Fruit fly (Drosophila melanogaster) whole organism, prepupa: ENCODE measurements around the gene CG46059.

Source experiments
- CG10631 ChIP-seq: fragments of 200-800 bp; sonication (Bioruptor generic); optimal IDR thresholded peaks from 2 replicates; lab custom pipeline; 2016; ENCODE audit warnings: missing biosample characterization, missing genetic modification characterization
- CG10669 ChIP-seq: fragments of 200-800 bp; sonication (Bioruptor generic); optimal IDR thresholded peaks from 3 replicates; lab custom pipeline; 2018; ENCODE audit warnings: missing biosample characterization, mild to moderate bottlenecking, missing genetic modification characterization, moderate library complexity
- CG11294 ChIP-seq: fragments of 200-800 bp; sonication (Bioruptor generic); IDR thresholded peaks from 2 replicates; pipeline ENCODE4 v1.3.6; 2022; ENCODE audit warnings: missing biosample characterization, missing genetic modification characterization
- CG11762 ChIP-seq: fragments of 200-800 bp; sonication (Bioruptor generic); optimal IDR thresholded peaks from 3 replicates; lab custom pipeline; 2016; ENCODE audit warnings: missing biosample characterization, missing genetic modification characterization; ENCODE audit not compliant: insufficient read depth
- CG11902 ChIP-seq: fragments of 200-800 bp; sonication (Bioruptor generic); optimal IDR thresholded peaks from 3 replicates; lab custom pipeline; 2016; ENCODE audit warnings: missing biosample characterization, missing genetic modification characterization
- CG15336 ChIP-seq: fragments of 200-800 bp; sonication (Bioruptor generic); IDR thresholded peaks from 2 replicates; pipeline ENCODE4 v1.3.6; 2022; ENCODE audit warnings: missing biosample characterization, missing genetic modification characterization
- CG1621 ChIP-seq: fragments of 200-800 bp; sonication (Bioruptor generic); optimal IDR thresholded peaks from 3 replicates; lab custom pipeline; 2018; ENCODE audit warnings: missing biosample characterization, mild to moderate bottlenecking, missing genetic modification characterization
- CG16779 ChIP-seq: fragments of 200-800 bp; sonication (Bioruptor generic); optimal IDR thresholded peaks from 3 replicates; lab custom pipeline; 2017; ENCODE audit warnings: missing biosample characterization, mild to moderate bottlenecking, missing genetic modification characterization
- CG3032 ChIP-seq: fragments of 200-800 bp; optimal IDR thresholded peaks from 2 replicates; lab custom pipeline; 2019; ENCODE audit warnings: missing biosample characterization, mild to moderate bottlenecking, missing genetic modification characterization, moderate library complexity
- CG31627 ChIP-seq: fragments of 200-800 bp; sonication (Bioruptor generic); optimal IDR thresholded peaks from 3 replicates; lab custom pipeline; 2016; ENCODE audit warnings: missing biosample characterization, missing genetic modification characterization
- CG32006 ChIP-seq: fragments of 200-800 bp; sonication (Bioruptor generic); optimal IDR thresholded peaks from 3 replicates; lab custom pipeline; 2017; ENCODE audit warnings: missing biosample characterization, mild to moderate bottlenecking, missing genetic modification characterization
- CG34406 ChIP-seq: fragments of 200-800 bp; sonication (Bioruptor generic); optimal IDR thresholded peaks from 3 replicates; lab custom pipeline; 2016; ENCODE audit warnings: missing biosample characterization, missing genetic modification characterization
- CG3919 ChIP-seq: fragments of 200-800 bp; sonication (Bioruptor generic); optimal IDR thresholded peaks from 3 replicates; lab custom pipeline; 2016; ENCODE audit warnings: missing biosample characterization, missing genetic modification characterization
- CG4318 ChIP-seq: fragments of 200-800 bp; sonication (Bioruptor generic); optimal IDR thresholded peaks from 3 replicates; lab custom pipeline; 2017; ENCODE audit warnings: missing biosample characterization, mild to moderate bottlenecking, missing genetic modification characterization
- CG6163 ChIP-seq: fragments of 200-800 bp; sonication (Bioruptor generic); IDR thresholded peaks from 3 replicates; pipeline ENCODE4 v1.3.6; 2022; ENCODE audit warnings: missing biosample characterization, missing genetic modification characterization
- CG6276 ChIP-seq: fragments of 200-800 bp; sonication (Bioruptor generic); optimal IDR thresholded peaks from 2 replicates; lab custom pipeline; 2017; ENCODE audit warnings: missing biosample characterization, mild to moderate bottlenecking, missing genetic modification characterization
- CG6808 ChIP-seq: fragments of 200-800 bp; sonication (Bioruptor generic); optimal IDR thresholded peaks from 3 replicates; lab custom pipeline; 2017; ENCODE audit warnings: missing biosample characterization, missing genetic modification characterization, mild to moderate bottlenecking, moderate library complexity, missing genetic modification reagents
- CG6854 ChIP-seq: fragments of 200-800 bp; sonication (Bioruptor generic); optimal IDR thresholded peaks from 2 replicates; lab custom pipeline; 2017; ENCODE audit warnings: missing biosample characterization, mild to moderate bottlenecking, missing genetic modification characterization
- CG7368 ChIP-seq: fragments of 200-800 bp; sonication (Bioruptor generic); optimal IDR thresholded peaks from 3 replicates; lab custom pipeline; 2016; ENCODE audit warnings: missing biosample characterization, missing genetic modification characterization
- CG8119 ChIP-seq: fragments of 200-800 bp; sonication (Bioruptor generic); IDR thresholded peaks from 3 replicates; pipeline ENCODE4 v1.3.6; 2022; ENCODE audit warnings: missing biosample characterization, missing genetic modification characterization
- CG8319 ChIP-seq: fragments of 200-800 bp; sonication (Bioruptor generic); optimal IDR thresholded peaks from 3 replicates; lab custom pipeline; 2016; ENCODE audit warnings: missing biosample characterization, missing genetic modification characterization
- CG8632 ChIP-seq: fragments of 200-800 bp; sonication (Bioruptor generic); optimal IDR thresholded peaks from 3 replicates; lab custom pipeline; 2016; ENCODE audit warnings: missing biosample characterization, missing genetic modification characterization
- CG9139 ChIP-seq: fragments of 200-800 bp; sonication (Bioruptor generic); optimal IDR thresholded peaks from 3 replicates; lab custom pipeline; 2017; ENCODE audit warnings: missing biosample characterization, mild to moderate bottlenecking, missing genetic modification characterization
- Eip75B ChIP-seq: fragments of 200-800 bp; sonication (Bioruptor generic); optimal IDR thresholded peaks from 3 replicates; lab custom pipeline; 2016; ENCODE audit warnings: missing biosample characterization, missing genetic modification characterization
- Eip78C ChIP-seq: fragments of 200-800 bp; sonication (Bioruptor generic); peaks from one replicate; lab custom pipeline; 2016; ENCODE audit warnings: missing biosample characterization, missing genetic modification characterization
- Eip93F ChIP-seq: fragments of 200-800 bp; sonication (Bioruptor generic); optimal IDR thresholded peaks from 2 replicates; lab custom pipeline; 2016; ENCODE audit warnings: missing biosample characterization, mild to moderate bottlenecking, missing genetic modification characterization
- Gug ChIP-seq: fragments of 200-800 bp; sonication (Bioruptor generic); IDR thresholded peaks from 2 replicates; pipeline ENCODE4 v1.3.6; 2022; ENCODE audit warnings: missing biosample characterization, missing genetic modification characterization
- Hr38 ChIP-seq: sonication (Bioruptor generic); optimal IDR thresholded peaks from 2 replicates; lab custom pipeline; 2016; ENCODE audit warnings: missing biosample characterization, missing genetic modification characterization
- Hr4 ChIP-seq: fragments of 200-800 bp; sonication (Bioruptor generic); optimal IDR thresholded peaks from 3 replicates; lab custom pipeline; 2016; ENCODE audit warnings: missing biosample characterization, missing genetic modification characterization
- Lpt ChIP-seq: fragments of 200-800 bp; sonication (Bioruptor generic); optimal IDR thresholded peaks from 3 replicates; lab custom pipeline; 2016; ENCODE audit warnings: missing biosample characterization, missing genetic modification characterization
- Met ChIP-seq: fragments of 200-800 bp; sonication (Bioruptor generic); optimal IDR thresholded peaks from 3 replicates; lab custom pipeline; 2016; ENCODE audit warnings: missing biosample characterization, missing genetic modification characterization
- OdsH ChIP-seq: fragments of 200-800 bp; sonication (Bioruptor generic); optimal IDR thresholded peaks from 3 replicates; lab custom pipeline; 2016; ENCODE audit warnings: missing biosample characterization, missing genetic modification characterization
- Smox ChIP-seq: fragments of 200-800 bp; sonication (Bioruptor generic); optimal IDR thresholded peaks from 3 replicates; lab custom pipeline; 2016; ENCODE audit warnings: missing biosample characterization, missing genetic modification characterization
- Sox102F ChIP-seq: fragments of 200-800 bp; sonication (Bioruptor generic); optimal IDR thresholded peaks from 2 replicates; lab custom pipeline; 2016; ENCODE audit warnings: missing biosample characterization, mild to moderate bottlenecking, missing genetic modification characterization
- Sox14 ChIP-seq: fragments of 200-800 bp; sonication (Bioruptor generic); optimal IDR thresholded peaks from 3 replicates; lab custom pipeline; 2016; ENCODE audit warnings: missing biosample characterization, missing genetic modification characterization
- Sox15 ChIP-seq: fragments of 200-800 bp; sonication (Bioruptor generic); optimal IDR thresholded peaks from 3 replicates; lab custom pipeline; 2016; ENCODE audit warnings: missing biosample characterization, missing genetic modification characterization
- achi ChIP-seq: fragments of 200-800 bp; sonication (Bioruptor generic); optimal IDR thresholded peaks from 3 replicates; lab custom pipeline; 2016; ENCODE audit warnings: missing biosample characterization, missing genetic modification characterization
- acj6 ChIP-seq: fragments of 200-800 bp; sonication (Bioruptor generic); optimal IDR thresholded peaks from 3 replicates; lab custom pipeline; 2016; ENCODE audit warnings: missing biosample characterization, missing genetic modification characterization
- cyc ChIP-seq: fragments of 200-800 bp; sonication (Bioruptor generic); optimal IDR thresholded peaks from 3 replicates; lab custom pipeline; 2016; ENCODE audit warnings: missing biosample characterization, missing genetic modification characterization
- dsx ChIP-seq: fragments of 200-800 bp; optimal IDR thresholded peaks from 3 replicates; lab custom pipeline; 2019; ENCODE audit warnings: missing biosample characterization, mild to moderate bottlenecking, missing genetic modification characterization, moderate library complexity; ENCODE audit not compliant: poor library complexity, severe bottlenecking
- esn ChIP-seq: fragments of 200-800 bp; sonication (Bioruptor generic); optimal IDR thresholded peaks from 2 replicates; lab custom pipeline; 2016; ENCODE audit warnings: missing biosample characterization, mild to moderate bottlenecking, missing genetic modification characterization, moderate library complexity
- fd59A ChIP-seq: fragments of 200-800 bp; sonication (Bioruptor generic); optimal IDR thresholded peaks from 2 replicates; lab custom pipeline; 2017; ENCODE audit warnings: missing biosample characterization, mild to moderate bottlenecking, missing genetic modification characterization, missing genetic modification reagents
- fd85E ChIP-seq: fragments of 200-800 bp; sonication (Bioruptor generic); optimal IDR thresholded peaks from 3 replicates; lab custom pipeline; 2016; ENCODE audit warnings: missing biosample characterization, missing genetic modification characterization
- fkh ChIP-seq: fragments of 200-800 bp; sonication (Bioruptor generic); optimal IDR thresholded peaks from 3 replicates; lab custom pipeline; 2017; ENCODE audit warnings: missing biosample characterization, mild to moderate bottlenecking, missing genetic modification characterization, moderate library complexity
- lz ChIP-seq: fragments of 200-800 bp; sonication (Bioruptor generic); optimal IDR thresholded peaks from 3 replicates; lab custom pipeline; 2016; ENCODE audit warnings: missing biosample characterization, missing genetic modification characterization
- net ChIP-seq: fragments of 200-800 bp; sonication (Bioruptor generic); optimal IDR thresholded peaks from 3 replicates; lab custom pipeline; 2016; ENCODE audit warnings: missing biosample characterization, missing genetic modification characterization
- pdm3 ChIP-seq: fragments of 200-800 bp; sonication (Bioruptor generic); optimal IDR thresholded peaks from 3 replicates; lab custom pipeline; 2016; ENCODE audit warnings: missing biosample characterization, missing genetic modification characterization
- salr ChIP-seq, 2 experiments: fragments of 200-800 bp; sonication (Bioruptor generic); optimal IDR thresholded peaks; 3 replicates each; lab custom pipeline; 2016 to 2018; ENCODE audit warnings: missing biosample characterization in 2 of 2, missing genetic modification characterization in 2 of 2, mild to moderate bottlenecking in 1 of 2
- spab ChIP-seq: fragments of 200-800 bp; sonication (Bioruptor generic); optimal IDR thresholded peaks from 2 replicates; lab custom pipeline; 2017; ENCODE audit warnings: missing biosample characterization, mild to moderate bottlenecking, missing genetic modification characterization, missing genetic modification reagents
- ss ChIP-seq, 2 experiments: fragments of 200-800 bp; sonication (Bioruptor generic); optimal IDR thresholded peaks; 2 replicates in 1 of 2; 3 replicates in 1 of 2; lab custom pipeline; 2017 to 2018; ENCODE audit warnings: mild to moderate bottlenecking in 2 of 2, missing biosample characterization in 2 of 2, missing genetic modification characterization in 2 of 2, moderate library complexity in 1 of 2
- topi ChIP-seq: fragments of 200-800 bp; sonication (Bioruptor generic); optimal IDR thresholded peaks from 3 replicates; lab custom pipeline; 2016; ENCODE audit warnings: missing biosample characterization, missing genetic modification characterization
- vri ChIP-seq: fragments of 200-800 bp; sonication (Bioruptor generic); optimal IDR thresholded peaks from 3 replicates; lab custom pipeline; 2016; ENCODE audit warnings: missing biosample characterization, mild to moderate bottlenecking, missing genetic modification characterization

CG46059 gene

DNA sequence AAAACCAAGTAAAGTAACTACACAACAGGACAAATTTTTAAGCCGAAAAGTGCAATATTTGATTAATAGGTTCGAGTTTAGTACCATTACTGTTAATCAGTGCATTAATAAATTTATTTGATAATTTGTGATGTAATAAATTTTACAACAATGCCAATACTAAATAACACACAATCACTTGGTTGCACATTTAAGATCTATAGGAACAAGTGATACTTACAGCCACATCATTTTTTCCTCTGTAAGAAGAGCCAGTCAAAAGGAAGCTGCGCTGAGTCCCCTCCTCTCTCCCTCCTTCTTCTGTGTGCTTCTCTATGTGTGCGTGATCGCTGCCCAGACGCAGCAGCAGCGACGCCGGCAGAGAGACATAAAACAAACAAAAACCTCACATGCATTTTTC lies 46.9 kb downstream of the CG46059 start:
- TF ChIP-seq CG1621 (tag; lab: Kevin White, UChicago), result peak; percentile 91
- peak; percentile 95 for TF ChIP-seq esn (GFP tag; lab: Kevin White, UChicago)
- peak; percentile 93 for TF ChIP-seq CG31627 (GFP tag; lab: Kevin White, UChicago)
- peak; percentile 91 for TF ChIP-seq CG8319 (GFP tag; lab: Kevin White, UChicago)
- peak; percentile 56 for TF ChIP-seq fd85E (GFP tag; lab: Kevin White, UChicago)
- peak; percentile 94 for TF ChIP-seq Met (GFP tag; lab: Kevin White, UChicago)
- TF ChIP-seq CG32006, result peak; percentile 80
- peak; percentile 93 for TF ChIP-seq Smox (GFP tag; lab: Kevin White, UChicago)
- peak; percentile 87 for TF ChIP-seq CG6163 (GFP tag; lab: Robert Waterston, UW)
- peak; percentile 65 for TF ChIP-seq Gug
- peak; percentile 84 for TF ChIP-seq CG8119
- TF ChIP-seq Eip78C (GFP tag; lab: Kevin White, UChicago), result peak; percentile 99
- no peak for TF ChIP-seq Hr38
- TF ChIP-seq net (GFP tag; lab: Kevin White, UChicago), result peak; percentile 87
- TF ChIP-seq CG8632 (GFP tag; lab: Kevin White, UChicago), result peak; percentile 90
- peak; percentile 92 for TF ChIP-seq dsx (GFP tag; lab: Kevin White, UChicago)
- peak; percentile 95 for TF ChIP-seq OdsH (GFP tag; lab: Kevin White, UChicago)
- peak; percentile 81 for TF ChIP-seq Lpt
- TF ChIP-seq achi, result peak; percentile 92
- peak; percentile 89 for TF ChIP-seq CG9139 (GFP tag; lab: Kevin White, UChicago)
- peak; percentile 88 to 90 for TF ChIP-seq salr (GFP tag; optimal IDR thresholded peaks at IDR 0.05; lab: Kevin White, UChicago)
- TF ChIP-seq CG3032 (tag; lab: Kevin White, UChicago), result peak; percentile 96
- peak; percentile 94 for TF ChIP-seq topi (GFP tag; lab: Kevin White, UChicago)
- peak; percentile 96 for TF ChIP-seq fd59A (GFP tag; lab: Kevin White, UChicago)
- TF ChIP-seq ss (GFP tag; optimal IDR thresholded peaks at IDR 0.05; lab: Kevin White, UChicago), result peak; percentile 93 to 95
- peak; percentile 88 for TF ChIP-seq vri
- peak; percentile 96 for TF ChIP-seq CG3919 (GFP tag; lab: Kevin White, UChicago)
- peak; percentile 85 for TF ChIP-seq Sox15
- TF ChIP-seq CG11294 (GFP tag; lab: Robert Waterston, UW), result no peak
- TF ChIP-seq acj6 (GFP tag; lab: Kevin White, UChicago), result peak; percentile 93
- TF ChIP-seq fkh (GFP tag; lab: Kevin White, UChicago), result no peak
- TF ChIP-seq CG10631 (GFP tag; lab: Kevin White, UChicago), result peak; percentile 95
- TF ChIP-seq lz, result peak; percentile 94
- peak; percentile 78 for TF ChIP-seq CG16779 (tag; lab: Kevin White, UChicago)
- peak; percentile 96 for TF ChIP-seq spab (GFP tag; lab: Kevin White, UChicago)
- peak; percentile 47 for TF ChIP-seq CG6276 (GFP tag; lab: Kevin White, UChicago)
- TF ChIP-seq CG11902 (GFP tag; lab: Kevin White, UChicago), result peak; percentile 88
- TF ChIP-seq CG4318 (GFP tag; lab: Kevin White, UChicago), result peak; percentile 64
- peak; percentile 92 for TF ChIP-seq CG34406 (GFP tag; lab: Kevin White, UChicago)
- TF ChIP-seq pdm3 (GFP tag; lab: Kevin White, UChicago), result peak; percentile 91
- peak; percentile 90 for TF ChIP-seq CG11762
- peak; percentile 93 for TF ChIP-seq cyc
- peak; percentile 95 for TF ChIP-seq CG10669 (GFP tag; lab: Kevin White, UChicago)
- TF ChIP-seq Sox14 (GFP tag; lab: Kevin White, UChicago), result peak; percentile 95
- TF ChIP-seq Sox102F (GFP tag; lab: Kevin White, UChicago), result peak; percentile 91
- peak; percentile 95 for TF ChIP-seq CG6808 (GFP tag; lab: Kevin White, UChicago)
- TF ChIP-seq CG6854, result peak; percentile 84
- peak; percentile 77 for TF ChIP-seq CG15336 (GFP tag; lab: Robert Waterston, UW)
- TF ChIP-seq Hr4 (GFP tag; lab: Kevin White, UChicago), result peak; percentile 68
- TF ChIP-seq CG7368 (GFP tag; lab: Kevin White, UChicago), result peak; percentile 90
- peak; percentile 88 for TF ChIP-seq Eip75B (GFP tag; lab: Kevin White, UChicago)
- peak; percentile 44 for TF ChIP-seq Eip93F (GFP tag; lab: Kevin White, UChicago)
